In the genomic region with DNA sequence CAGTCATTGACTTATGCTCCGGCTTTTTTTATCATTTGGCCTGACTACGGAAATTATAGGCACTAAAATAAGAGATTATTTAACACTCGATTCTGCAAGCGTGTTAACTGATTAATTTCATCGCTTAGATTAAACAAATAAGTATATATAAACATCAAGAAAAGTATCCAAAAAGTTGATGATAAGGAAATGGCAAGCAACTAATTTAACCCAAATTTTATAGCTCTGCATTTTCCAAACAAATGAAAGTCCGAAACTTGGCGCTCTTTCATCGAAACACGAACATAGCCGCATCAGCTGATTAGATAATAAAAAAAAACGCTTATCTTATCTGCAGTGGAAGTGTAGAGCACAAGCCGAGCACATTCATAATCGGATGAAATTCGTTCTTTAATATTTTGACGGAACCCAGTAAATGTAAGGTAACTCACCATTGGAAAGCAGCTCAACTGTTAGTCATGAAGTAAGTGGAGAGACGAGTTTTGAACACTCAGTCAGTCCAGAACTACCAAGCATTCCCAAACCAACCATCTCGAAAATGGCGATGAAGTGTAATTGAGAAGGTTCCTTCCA, we compare ENCODE assay signal across 1 fruit fly cellular context.
TF ChIP-seq lines count a peak whose summit lies in the region.

CG18480 (plus strand) TSS at position 407 of the 573 bp plus-strand sequence.

TF ChIP-seq in whole organism, embryonic, 481 proteins besides CTCF, POLR2A, EP300 and RAD21 (continued from another document):
- TF ChIP-seq CG14667 (GFP tag; IDR thresholded peaks at IDR 0.05; lab: Robert Waterston, UW) (0 out of 2 replicates have a peak, but pooled peaks have one; percentile 12), Drgx (GFP tag; IDR thresholded peaks at IDR 0.05; lab: Robert Waterston, UW) (no peak), Lhr (GFP tag; optimal IDR thresholded peaks at IDR 0.05; lab: Kevin White, UChicago) (no peak), sob (GFP tag; IDR thresholded peaks at IDR 0.05; lab: Robert Waterston, UW) (peak; percentile 51; the same call in 1 of the 2 replicates), CG13287 (GFP tag; IDR thresholded peaks at IDR 0.05; lab: Robert Waterston, UW; ENCODE audit: partially characterized antibody) (no peak), tgo (GFP tag; IDR thresholded peaks at IDR 0.05; lab: Robert Waterston, UW) (peak; percentile 20; the same call in 1 of the 3 replicates), Dbx (GFP tag; IDR thresholded peaks at IDR 0.05; lab: Robert Waterston, UW) (0 out of 3 replicates have a peak, but pooled peaks have one; percentile 52), Scr (GFP tag; IDR thresholded peaks at IDR 0.05; lab: Robert Waterston, UW; ENCODE audit: partially characterized antibody) (no peak), CG1602 (GFP tag; optimal IDR thresholded peaks at IDR 0.05; lab: Kevin White, UChicago) (no peak), GATAe (GFP tag; conservative IDR thresholded peaks at IDR 0.05; lab: Robert Waterston, UW) (peak; percentile 100), emc (GFP tag; optimal IDR thresholded peaks at IDR 0.05; lab: Kevin White, UChicago) (no peak), Kr (GFP tag; optimal IDR thresholded peaks at IDR 0.05; lab: Kevin White, UChicago) (no peak), cato (GFP tag; optimal IDR thresholded peaks at IDR 0.05; lab: Kevin White, UChicago; ENCODE audit: borderline replicate concordance) (no peak), psq (GFP tag; optimal IDR thresholded peaks at IDR 0.05; lab: Kevin White, UChicago) (no peak), Hmr (GFP tag; optimal IDR thresholded peaks at IDR 0.05; lab: Kevin White, UChicago) (peak; percentile 47), CG10274 (GFP tag; optimal IDR thresholded peaks at IDR 0.05; lab: Kevin White, UChicago) (peak; percentile 94), Gsc (GFP tag; IDR thresholded peaks at IDR 0.05; lab: Robert Waterston, UW) (no peak), stc (GFP tag; IDR thresholded peaks at IDR 0.05; lab: Robert Waterston, UW) (no peak), CG14710 (tag; optimal IDR thresholded peaks at IDR 0.05; lab: Kevin White, UChicago) (no peak), Mrtf (GFP tag; IDR thresholded peaks at IDR 0.05; lab: Robert Waterston, UW) (no peak), ind (GFP tag; optimal IDR thresholded peaks at IDR 0.05; lab: Kevin White, UChicago) (peak; percentile 64), CG4617 (GFP tag; optimal IDR thresholded peaks at IDR 0.05; lab: Kevin White, UChicago; ENCODE audit: borderline replicate concordance) (no peak), Xrp1 (GFP tag; IDR thresholded peaks at IDR 0.05; lab: Robert Waterston, UW) (no peak), chif (GFP tag; optimal IDR thresholded peaks at IDR 0.05; lab: Kevin White, UChicago) (peak; percentile 21 to 27), CG12659 (GFP tag; optimal IDR thresholded peaks at IDR 0.05; lab: Kevin White, UChicago) (peak; percentile 37), CG2678 (tag; optimal IDR thresholded peaks at IDR 0.05; lab: Kevin White, UChicago) (peak; percentile 62), prd (optimal IDR thresholded peaks at IDR 0.05; lab: Kevin White, UChicago) (no peak), prd (GFP tag; IDR thresholded peaks at IDR 0.05; lab: Robert Waterston, UW) (peak; percentile 32; the same call in 1 of the 3 replicates), C15 (GFP tag; IDR thresholded peaks at IDR 0.05; lab: Robert Waterston, UW) (no peak), row (GFP tag; IDR thresholded peaks at IDR 0.05; lab: Robert Waterston, UW) (peak; percentile 91), Dp (GFP tag; optimal IDR thresholded peaks at IDR 0.05; lab: Kevin White, UChicago) (no peak), caup (GFP tag; optimal IDR thresholded peaks at IDR 0.05; lab: Kevin White, UChicago; ENCODE audit: severe bottlenecking) (peak; percentile 45), CG17612 (GFP tag; IDR thresholded peaks at IDR 0.05; lab: Robert Waterston, UW) (0 out of 2 replicates have a peak, but pooled peaks have one; percentile 22), CG3726 (GFP tag; IDR thresholded peaks at IDR 0.05; lab: Robert Waterston, UW) (0 out of 3 replicates have a peak, but pooled peaks have one; percentile 36), dati (GFP tag; IDR thresholded peaks at IDR 0.05; lab: Robert Waterston, UW) (no peak), CG16863 (GFP tag; optimal IDR thresholded peaks at IDR 0.05; lab: Kevin White, UChicago) (peak; percentile 0), Meics (GFP tag; optimal IDR thresholded peaks at IDR 0.05; lab: Kevin White, UChicago) (peak; percentile 59), Bgb (GFP tag; IDR thresholded peaks at IDR 0.05; lab: Robert Waterston, UW; ENCODE audit: partially characterized antibody) (no peak), Adf1 (GFP tag; IDR thresholded peaks at IDR 0.05; lab: Robert Waterston, UW) (peak; percentile 26; the same call in 1 of the 2 replicates), Hr3 (GFP tag; optimal IDR thresholded peaks at IDR 0.05; lab: Kevin White, UChicago) (peak; percentile 18), CG9797 (GFP tag; optimal IDR thresholded peaks at IDR 0.05; lab: Kevin White, UChicago) (no peak), CG11723 (GFP tag; optimal IDR thresholded peaks at IDR 0.05; lab: Kevin White, UChicago) (peak; percentile 13), CG11504 (tag; optimal IDR thresholded peaks at IDR 0.05; lab: Kevin White, UChicago) (peak; percentile 44), nom (GFP tag; optimal IDR thresholded peaks at IDR 0.05; lab: Kevin White, UChicago) (no peak), sqz (GFP tag; optimal IDR thresholded peaks at IDR 0.05; lab: Kevin White, UChicago) (peak; percentile 87), Deaf1 (tag; optimal IDR thresholded peaks at IDR 0.05; lab: Kevin White, UChicago) (peak; percentile 51), CG18262 (tag; optimal IDR thresholded peaks at IDR 0.05; lab: Kevin White, UChicago) (no peak), sd (tag; optimal IDR thresholded peaks at IDR 0.05; lab: Kevin White, UChicago) (no peak), CG9609 (GFP tag; optimal IDR thresholded peaks at IDR 0.05; lab: Kevin White, UChicago) (no peak), CG32772 (GFP tag; IDR thresholded peaks at IDR 0.05; lab: Robert Waterston, UW) (no peak), Chrac-16 (GFP tag; optimal IDR thresholded peaks at IDR 0.05; lab: Kevin White, UChicago) (peak; percentile 46)
